Worm (Caenorhabditis elegans) whole organism, young adult: ENCODE data around the gene F53A9.3.

Experiments used
- F23B12.7 ChIP-seq: sonication (generic microtip); optimal IDR thresholded peaks from 2 replicates; lab custom pipeline; 2017; ENCODE audit warnings: missing genetic modification characterization, mild to moderate bottlenecking, missing compliant biosample characterization, antibody characterized with exemption, moderate library complexity; ENCODE audit not compliant: insufficient read depth
- Y53F4B.3 ChIP-seq: fragments of 200-800 bp; sonication (Bioruptor generic); IDR thresholded peaks from 2 replicates; pipeline ENCODE4 v1.3.6; 2022; ENCODE audit warnings: missing genetic modification reagents, missing genetic modification characterization, missing compliant biosample characterization
- Y95B8A.8 ChIP-seq: fragments of 200-800 bp; sonication (Bioruptor generic); IDR thresholded peaks from 2 replicates; pipeline ENCODE4 v1.3.6; 2022; ENCODE audit warnings: missing genetic modification reagents, missing genetic modification characterization, missing compliant biosample characterization
- akir-1 ChIP-seq: fragments of 200-800 bp; sonication (Bioruptor generic); optimal IDR thresholded peaks from 2 replicates; lab custom pipeline; 2018; ENCODE audit warnings: mild to moderate bottlenecking, missing genetic modification characterization, moderate library complexity, missing compliant biosample characterization
- aptf-2 ChIP-seq: fragments of 200-800 bp; sonication (Bioruptor generic); conservative IDR thresholded peaks from 2 replicates; pipeline ENCODE4 v1.3.6; 2022; ENCODE audit warnings: missing genetic modification reagents, missing genetic modification characterization, missing compliant biosample characterization
- atf-7 ChIP-seq: sonication (generic microtip); optimal IDR thresholded peaks from 2 replicates; lab custom pipeline; 2017; ENCODE audit warnings: mild to moderate bottlenecking, missing genetic modification characterization, missing compliant biosample characterization
- attf-5 ChIP-seq: fragments of 200-800 bp; sonication (Bioruptor generic); optimal IDR thresholded peaks from 2 replicates; lab custom pipeline; 2018; ENCODE audit warnings: mild to moderate bottlenecking, missing genetic modification characterization, missing compliant biosample characterization
- bed-2 ChIP-seq: fragments of 200-800 bp; sonication (Bioruptor generic); IDR thresholded peaks from 2 replicates; pipeline ENCODE4 v1.3.6; 2022; ENCODE audit warnings: missing genetic modification reagents, missing genetic modification characterization, missing compliant biosample characterization
- cebp-2 ChIP-seq: fragments of 200-800 bp; sonication (Bioruptor generic); IDR thresholded peaks from 2 replicates; pipeline ENCODE4 v1.3.6; 2022; ENCODE audit warnings: missing genetic modification characterization, missing compliant biosample characterization
- dpff-1 ChIP-seq: sonication (generic microtip); optimal IDR thresholded peaks from 2 replicates; lab custom pipeline; 2017; ENCODE audit warnings: mild to moderate bottlenecking, missing genetic modification characterization, missing compliant biosample characterization
- egl-44 ChIP-seq: fragments of 200-800 bp; sonication (Bioruptor generic); IDR thresholded peaks from 2 replicates; pipeline ENCODE4 v1.3.6; 2022; ENCODE audit warnings: missing genetic modification reagents, missing genetic modification characterization, missing compliant biosample characterization
- egrh-3 ChIP-seq: fragments of 200-800 bp; sonication (Bioruptor generic); IDR thresholded peaks from 2 replicates; pipeline ENCODE4 v1.3.6; 2022; ENCODE audit warnings: missing genetic modification reagents, missing genetic modification characterization, missing compliant biosample characterization
- hrde-1 ChIP-seq: sonication (generic microtip); optimal IDR thresholded peaks from 2 replicates; lab custom pipeline; 2016; ENCODE audit warnings: missing genetic modification characterization, mild to moderate bottlenecking, missing compliant biosample characterization, moderate library complexity, missing genotype, missing genetic modification reagents, borderline replicate concordance
- let-526 ChIP-seq: fragments of 200-800 bp; sonication (Bioruptor generic); IDR thresholded peaks from 2 replicates; pipeline ENCODE4 v1.3.6; 2022; ENCODE audit warnings: missing genetic modification reagents, missing genetic modification characterization, missing compliant biosample characterization
- lin-26 ChIP-seq: fragments of 200-800 bp; sonication (Bioruptor generic); IDR thresholded peaks from 2 replicates; pipeline ENCODE4 v1.3.6; 2022; ENCODE audit warnings: missing genetic modification reagents, missing genetic modification characterization, missing compliant biosample characterization
- lin-40 ChIP-seq: sonication (generic microtip); optimal IDR thresholded peaks from 2 replicates; lab custom pipeline; 2016; ENCODE audit warnings: missing genetic modification characterization, mild to moderate bottlenecking, missing compliant biosample characterization, missing genotype, missing genetic modification reagents
- lir-1 ChIP-seq: fragments of 200-800 bp; sonication (Bioruptor generic); conservative IDR thresholded peaks from 2 replicates; pipeline ENCODE4 v1.3.6; 2022; ENCODE audit warnings: missing genetic modification reagents, missing genetic modification characterization, missing compliant biosample characterization
- madf-10 ChIP-seq: sonication (generic microtip); optimal IDR thresholded peaks from 2 replicates; lab custom pipeline; 2016; ENCODE audit warnings: mild to moderate bottlenecking, missing genetic modification characterization, missing compliant biosample characterization
- mcd-1 ChIP-seq: fragments of 200-800 bp; sonication (Bioruptor generic); IDR thresholded peaks from 2 replicates; pipeline ENCODE4 v1.3.6; 2022; ENCODE audit warnings: missing genetic modification reagents, missing genetic modification characterization, missing compliant biosample characterization
- mel-28 ChIP-seq: sonication (generic microtip); optimal IDR thresholded peaks from 2 replicates; lab custom pipeline; 2016; ENCODE audit warnings: borderline replicate concordance, mild to moderate bottlenecking, missing genetic modification characterization, missing compliant biosample characterization
- nfya-1 ChIP-seq: sonication (generic microtip); optimal IDR thresholded peaks from 2 replicates; lab custom pipeline; 2017; ENCODE audit warnings: antibody characterized with exemption, missing compliant biosample characterization, missing genetic modification characterization, borderline replicate concordance; ENCODE audit not compliant: insufficient read depth
- nhr-179 ChIP-seq: sonication (generic microtip); optimal IDR thresholded peaks from 2 replicates; lab custom pipeline; 2016; ENCODE audit warnings: mild to moderate bottlenecking, missing genetic modification characterization, missing compliant biosample characterization
- nhr-27 ChIP-seq: fragments of 200-800 bp; sonication (Bioruptor generic); optimal IDR thresholded peaks from 2 replicates; lab custom pipeline; 2018; ENCODE audit warnings: mild to moderate bottlenecking, missing genetic modification characterization, moderate library complexity, missing compliant biosample characterization
- pbrm-1 ChIP-seq: fragments of 200-800 bp; sonication (Bioruptor generic); IDR thresholded peaks from 2 replicates; pipeline ENCODE4 v1.3.6; 2022; ENCODE audit warnings: missing genetic modification reagents, missing genetic modification characterization, missing compliant biosample characterization
- pha-4 ChIP-seq: fragments of 150-350 bp; sonication (generic microtip); optimal IDR thresholded peaks from 2 replicates; lab custom pipeline; 2014; ENCODE audit warnings: missing biosample characterization, missing genetic modification reagents, missing genetic modification characterization
- rcor-1 ChIP-seq: fragments of 200-800 bp; sonication (Bioruptor generic); IDR thresholded peaks from 2 replicates; pipeline ENCODE4 v1.3.6; 2022; ENCODE audit warnings: missing genetic modification reagents, missing genetic modification characterization, missing compliant biosample characterization
- rec-8 ChIP-seq, 2 experiments: sonication (generic microtip); optimal IDR thresholded peaks; 2 replicates each; lab custom pipeline; 2016; ENCODE audit warnings: mild to moderate bottlenecking in 2 of 2, missing genetic modification characterization in 2 of 2, missing genetic modification reagents in 2 of 2, missing genotype in 2 of 2, missing biosample characterization in 1 of 2, missing compliant biosample characterization in 1 of 2, moderate library complexity in 1 of 2
- snpc-1.1 ChIP-seq: sonication (generic microtip); optimal IDR thresholded peaks from 2 replicates; lab custom pipeline; 2017; ENCODE audit warnings: missing genetic modification characterization, mild to moderate bottlenecking, missing compliant biosample characterization, antibody characterized with exemption, moderate library complexity, missing genotype, missing genetic modification reagents; ENCODE audit not compliant: insufficient read depth
- snpc-1.3 ChIP-seq: sonication (generic microtip); optimal IDR thresholded peaks from 2 replicates; lab custom pipeline; 2017; ENCODE audit warnings: missing genetic modification characterization, mild to moderate bottlenecking, missing compliant biosample characterization, antibody characterized with exemption, moderate library complexity, missing genotype, missing genetic modification reagents; ENCODE audit not compliant: insufficient read depth
- snpc-4 ChIP-seq, 5 experiments: fragments of 150-350 bp in 1 of 5; sonication (generic microtip) in 4 of 5; optimal IDR thresholded peaks; 2 replicates each; lab custom pipeline; 2014 to 2018; ENCODE audit warnings: missing genetic modification characterization in 5 of 5, missing biosample characterization in 3 of 5, antibody characterized with exemption in 2 of 5, mild to moderate bottlenecking in 2 of 5, missing compliant biosample characterization in 2 of 5, missing genotype in 2 of 5, moderate library complexity in 2 of 5, missing genetic modification reagents in 1 of 5
- zfh-2 ChIP-seq: fragments of 200-800 bp; sonication (Bioruptor generic); conservative IDR thresholded peaks from 2 replicates; pipeline ENCODE4 v1.3.6; 2022; ENCODE audit warnings: missing genetic modification reagents, missing genetic modification characterization, missing compliant biosample characterization
- ztf-26 ChIP-seq: sonication (generic microtip); optimal IDR thresholded peaks from 2 replicates; lab custom pipeline; 2017; ENCODE audit warnings: missing genetic modification characterization, missing compliant biosample characterization

The F53A9.3 gene

ce11 chrX:8739373-8739772 is 31.2 kb downstream of the F53A9.3 start, which contains the start of gene M02D8.2:
TSS of gene M02D8.2 (plus strand) at chrX:8739673.
- TF ChIP-seq ztf-26 (tag; lab: Kevin White, UChicago) (no peak), snpc-1.3 (no peak), akir-1 (no peak), F23B12.7 (tag; lab: Kevin White, UChicago) (no peak), let-526 (GFP tag; lab: Robert Waterston, UW) (no peak), dpff-1 (tag; lab: Kevin White, UChicago) (no peak), pha-4 (tag; lab: Kevin White, UChicago) (no peak), egl-44 (GFP tag; lab: Robert Waterston, UW) (no peak), bed-2 (no peak), lir-1 (GFP tag; lab: Robert Waterston, UW) (no peak), nfya-1 (tag; lab: Kevin White, UChicago) (no peak), snpc-1.1 (no peak), Y53F4B.3 (no peak), Y95B8A.8 (GFP tag; lab: Robert Waterston, UW) (no peak), nhr-179 (tag; lab: Kevin White, UChicago) (no peak), mcd-1 (no peak), atf-7 (tag; lab: Kevin White, UChicago) (no peak)

ce11 chrX:8741629-8742170 is 33.5 kb downstream of the F53A9.3 start:
- TF ChIP-seq cebp-2 (GFP tag; lab: Robert Waterston, UW) (no peak), Y95B8A.8 (GFP tag; lab: Robert Waterston, UW) (no peak), rcor-1 (GFP tag; lab: Robert Waterston, UW) (no peak), mel-28 (tag; lab: Kevin White, UChicago) (no peak), egrh-3 (GFP tag; lab: Robert Waterston, UW) (peak; percentile 52; the same call in 1 of the 2 replicates), pbrm-1 (GFP tag; lab: Robert Waterston, UW) (0 out of 2 replicates have a peak, but pooled peaks have one; percentile 26), bed-2 (no peak), let-526 (GFP tag; lab: Robert Waterston, UW) (no peak), madf-10 (tag; lab: Kevin White, UChicago) (peak; percentile 8), snpc-1.1 (peak; percentile 13), snpc-4 (GFP tag; optimal IDR thresholded peaks at IDR 0.05; lab: Kevin White, UChicago) (peak; percentile 66), snpc-4 (tag; optimal IDR thresholded peaks at IDR 0.05; lab: Kevin White, UChicago) (peak in 2 of 4 experiments; percentile 88 to 92), aptf-2 (GFP tag; lab: Robert Waterston, UW) (no peak), lin-40 (tag; lab: Kevin White, UChicago) (no peak), zfh-2 (GFP tag; lab: Robert Waterston, UW) (peak; percentile 91), hrde-1 (no peak), lin-26 (0 out of 2 replicates have a peak, but pooled peaks have one; percentile 8)

- TF ChIP-seq rec-8 (tag; optimal IDR thresholded peaks at IDR 0.05; lab: Kevin White, UChicago): no peak
- TF ChIP-seq nhr-27 (tag; lab: Kevin White, UChicago): no peak
- TF ChIP-seq zfh-2 (GFP tag; lab: Robert Waterston, UW): no peak
- TF ChIP-seq attf-5 (GFP tag; lab: Kevin White, UChicago): no peak
- TF ChIP-seq, all 124 proteins: peak for 0
Measured at ce11 chrX:8742896-8743295, 34.7 kb downstream of the F53A9.3 start, which contains the start of gene M02D8.7. TSS of gene M02D8.7 (minus strand) at chrX:8742996.
